Worm (Caenorhabditis elegans): ENCODE data around the gene abu-10.

DNA sequence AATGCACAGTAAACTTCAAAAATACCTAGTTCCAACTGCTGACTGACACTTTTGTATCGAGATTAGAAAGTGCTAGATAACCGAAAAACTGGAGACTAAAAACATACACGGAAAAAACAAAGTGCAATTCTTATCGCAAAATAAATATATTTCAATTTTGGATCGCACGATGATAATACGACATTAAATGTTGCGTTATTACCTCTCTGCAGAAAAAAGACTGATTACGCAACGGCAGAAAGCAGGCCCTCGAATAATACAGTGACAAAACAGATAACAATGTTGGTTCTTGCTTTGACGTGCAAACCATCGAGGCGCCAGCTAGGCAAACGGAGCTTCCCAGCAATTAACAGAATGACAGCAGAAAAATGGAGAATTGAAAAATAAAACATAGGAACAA lies 25.9 kb downstream of the abu-10 start:
- TF ChIP-seq sea-2 (GFP tag; IDR thresholded peaks at IDR 0.05) (no peak), nhr-80 (tag; optimal IDR thresholded peaks at IDR 0.05) (peak; percentile 97), let-607 (tag; optimal IDR thresholded peaks at IDR 0.05) (peak; percentile 39 to 79), unc-62 (GFP tag; optimal IDR thresholded peaks at IDR 0.05) (peak; percentile 32), ama-1 (optimal IDR thresholded peaks at IDR 0.05) (no peak), ama-1 (GFP tag; optimal IDR thresholded peaks at IDR 0.05) (no peak), ceh-91 (GFP tag; IDR thresholded peaks at IDR 0.05) (no peak), B0035.1 (tag; optimal IDR thresholded peaks at IDR 0.05) (no peak), hlh-26 (GFP tag; conservative IDR thresholded peaks at IDR 0.05) (no peak), T26A5.8 (tag; optimal IDR thresholded peaks at IDR 0.05) (no peak), ekl-4 (GFP tag; IDR thresholded peaks at IDR 0.05) (no peak), egl-44 (GFP tag; IDR thresholded peaks at IDR 0.05) (no peak), tlf-1 (GFP tag; optimal IDR thresholded peaks at IDR 0.05) (no peak), lsy-27 (tag; optimal IDR thresholded peaks at IDR 0.05; ENCODE audit: borderline replicate concordance, insufficient read depth) (no peak)
